Worm (Caenorhabditis elegans) whole organism, mixed stage, embryonic: ENCODE results near the gene nlp-32.

ENCODE experiments used
- ceh-43 ChIP-seq: fragments of 200-800 bp; sonication (Bioruptor generic); optimal IDR thresholded peaks from 2 replicates; lab custom pipeline; 2018; ENCODE audit warnings: mild to moderate bottlenecking, missing genetic modification characterization, moderate library complexity, missing compliant biosample characterization
- drap-1 ChIP-seq: fragments of 200-800 bp; sonication (Bioruptor generic); optimal IDR thresholded peaks from 3 replicates; lab custom pipeline; 2018; ENCODE audit warnings: mild to moderate bottlenecking, missing genetic modification characterization, missing compliant biosample characterization
- snpc-4 ChIP-seq: fragments of 150-350 bp; optimal IDR thresholded peaks from 2 replicates; lab custom pipeline; 2014; ENCODE audit warnings: missing biosample characterization, missing genetic modification characterization
- unc-39 ChIP-seq: fragments of 150-350 bp; optimal IDR thresholded peaks from 2 replicates; lab custom pipeline; 2014; ENCODE audit warnings: missing biosample characterization, missing genetic modification characterization
- zip-8 ChIP-seq: fragments of 150-350 bp; optimal IDR thresholded peaks from 2 replicates; lab custom pipeline; 2014; ENCODE audit warnings: missing biosample characterization, missing genetic modification characterization

ce11 chrIII:455793-456192 lies 30.6 kb downstream of the nlp-32 start:
- TF ChIP-seq zip-8 (tag; lab: Kevin White, UChicago) = no peak
- TF ChIP-seq unc-39 = no peak
- no peak for TF ChIP-seq snpc-4 (tag; lab: Kevin White, UChicago)
- no peak for TF ChIP-seq drap-1 (GFP tag; lab: Kevin White, UChicago)
- TF ChIP-seq ceh-43 (GFP tag; lab: Kevin White, UChicago) = no peak
